Worm (Caenorhabditis elegans) whole organism, L1 larva: ENCODE measurements around the gene nlp-3.

ENCODE experiments used
- C04F5.9 ChIP-seq: sonication (generic microtip); optimal IDR thresholded peaks from 2 replicates; lab custom pipeline; 2016; ENCODE audit warnings: missing genetic modification characterization, missing compliant biosample characterization
- C34B4.2 ChIP-seq: sonication (generic microtip); optimal IDR thresholded peaks from 2 replicates; lab custom pipeline; 2017; ENCODE audit warnings: mild to moderate bottlenecking, missing genetic modification characterization, missing compliant biosample characterization
- F16B12.6 ChIP-seq: fragments of 150-350 bp; optimal IDR thresholded peaks from 2 replicates; lab custom pipeline; 2014; ENCODE audit warnings: missing biosample characterization, missing genetic modification characterization
- Y116A8C.19 ChIP-seq: sonication (generic microtip); optimal IDR thresholded peaks from 2 replicates; lab custom pipeline; 2016; ENCODE audit warnings: missing compliant biosample characterization, missing genetic modification characterization, borderline replicate concordance
- alr-1 ChIP-seq: fragments of 200-800 bp; sonication (Bioruptor generic); optimal IDR thresholded peaks from 2 replicates; lab custom pipeline; 2018; ENCODE audit warnings: borderline replicate concordance, mild to moderate bottlenecking, missing genetic modification characterization, missing compliant biosample characterization
- blmp-1 ChIP-seq: fragments of 150-350 bp; optimal IDR thresholded peaks from 2 replicates; lab custom pipeline; 2014; ENCODE audit warnings: missing biosample characterization, missing genetic modification characterization
- ceh-82 ChIP-seq, 3 experiments: fragments of 150-350 bp in 1 of 3; sonication (generic microtip) in 2 of 3; optimal IDR thresholded peaks; 2 replicates each; lab custom pipeline; 2014 to 2017; ENCODE audit warnings: missing biosample characterization in 3 of 3, missing genetic modification characterization in 3 of 3
- ceh-88 ChIP-seq: fragments of 200-800 bp; sonication (Bioruptor generic); IDR thresholded peaks from 2 replicates; pipeline ENCODE4 v1.3.6; 2022; ENCODE audit warnings: missing genetic modification characterization, missing compliant biosample characterization
- ceh-90 ChIP-seq: sonication (generic microtip); optimal IDR thresholded peaks from 2 replicates; lab custom pipeline; 2016; ENCODE audit warnings: missing genetic modification characterization, missing compliant biosample characterization
- dsc-1 ChIP-seq: sonication (generic microtip); optimal IDR thresholded peaks from 2 replicates; lab custom pipeline; 2016; ENCODE audit warnings: mild to moderate bottlenecking, missing genetic modification characterization, missing compliant biosample characterization
- efl-1 ChIP-seq, 4 experiments: fragments of 150-350 bp; optimal IDR thresholded peaks in 3 of 4; peaks in 1 of 4; 1 replicate in 1 of 4; 2 replicates in 3 of 4; lab custom pipeline; 2014; ENCODE audit warnings: missing biosample characterization in 2 of 4, missing genetic modification characterization in 2 of 4, missing genetic modification reagents in 2 of 4
- elt-2 ChIP-seq: sonication (generic microtip); optimal IDR thresholded peaks from 2 replicates; lab custom pipeline; 2016; ENCODE audit warnings: missing genetic modification characterization, mild to moderate bottlenecking, inconsistent platforms, missing compliant biosample characterization, missing genetic modification reagents
- fkh-8 ChIP-seq: sonication (generic microtip); optimal IDR thresholded peaks from 2 replicates; lab custom pipeline; 2016; ENCODE audit warnings: mild to moderate bottlenecking, missing genetic modification characterization, missing compliant biosample characterization
- fos-1 ChIP-seq: fragments of 150-350 bp; optimal IDR thresholded peaks from 2 replicates; lab custom pipeline; 2014; ENCODE audit warnings: missing biosample characterization, missing genetic modification characterization
- hlh-17 ChIP-seq: fragments of 200-800 bp; sonication (Bioruptor generic); optimal IDR thresholded peaks from 2 replicates; lab custom pipeline; 2018; ENCODE audit warnings: missing genetic modification characterization, mild to moderate bottlenecking, missing compliant biosample characterization, moderate library complexity, borderline replicate concordance
- hpl-2 ChIP-seq: fragments of 150-350 bp; optimal IDR thresholded peaks from 2 replicates; lab custom pipeline; 2014; ENCODE audit warnings: missing biosample characterization, missing genetic modification reagents, missing genetic modification characterization
- isw-1 ChIP-seq: fragments of 200-800 bp; sonication (Bioruptor generic); IDR thresholded peaks from 2 replicates; pipeline ENCODE4 v1.3.6; 2022; ENCODE audit warnings: missing genetic modification characterization, missing compliant biosample characterization
- lin-13 ChIP-seq: fragments of 150-350 bp; optimal IDR thresholded peaks from 2 replicates; lab custom pipeline; 2014; ENCODE audit warnings: missing biosample characterization, missing genetic modification reagents, missing genetic modification characterization
- lin-14 ChIP-seq: fragments of 200-800 bp; sonication (Bioruptor generic); optimal IDR thresholded peaks from 2 replicates; lab custom pipeline; 2018; ENCODE audit warnings: mild to moderate bottlenecking, missing genetic modification characterization, moderate library complexity, missing compliant biosample characterization
- lin-35 ChIP-seq, 2 experiments: fragments of 150-350 bp; optimal IDR thresholded peaks; 2 replicates each; lab custom pipeline; 2014; ENCODE audit warnings: missing biosample characterization in 2 of 2, missing genetic modification characterization in 2 of 2, missing genetic modification reagents in 2 of 2
- lin-39 ChIP-seq: fragments of 150-350 bp; optimal IDR thresholded peaks from 2 replicates; lab custom pipeline; 2014; ENCODE audit warnings: missing biosample characterization, missing genetic modification reagents, missing genetic modification characterization
- mdl-1 ChIP-seq, 2 experiments: fragments of 150-350 bp; optimal IDR thresholded peaks; 2 replicates each; lab custom pipeline; 2014 to 2017; ENCODE audit warnings: missing biosample characterization in 2 of 2, missing genetic modification characterization in 2 of 2, inconsistent platforms in 1 of 2
- mep-1 ChIP-seq: fragments of 150-350 bp; optimal IDR thresholded peaks from 2 replicates; lab custom pipeline; 2014; ENCODE audit warnings: missing biosample characterization, missing genetic modification characterization
- nhr-11 ChIP-seq: fragments of 150-350 bp; optimal IDR thresholded peaks from 2 replicates; lab custom pipeline; 2014; ENCODE audit warnings: missing biosample characterization, missing genetic modification characterization
- nhr-19 ChIP-seq: fragments of 200-800 bp; sonication (Bioruptor generic); conservative IDR thresholded peaks from 2 replicates; pipeline ENCODE4 v1.3.6; 2022; ENCODE audit warnings: missing genetic modification characterization, missing compliant biosample characterization
- nhr-237 ChIP-seq: fragments of 150-350 bp; optimal IDR thresholded peaks from 2 replicates; lab custom pipeline; 2014; ENCODE audit warnings: missing biosample characterization, missing genetic modification characterization
- nhr-28 ChIP-seq: fragments of 150-350 bp; optimal IDR thresholded peaks from 2 replicates; lab custom pipeline; 2014; ENCODE audit warnings: missing biosample characterization, missing genetic modification characterization
- nhr-47 ChIP-seq: sonication (generic microtip); optimal IDR thresholded peaks from 2 replicates; lab custom pipeline; 2016; ENCODE audit warnings: mild to moderate bottlenecking, missing genetic modification characterization, moderate library complexity, missing compliant biosample characterization
- nhr-71 ChIP-seq: sonication (generic microtip); optimal IDR thresholded peaks from 2 replicates; lab custom pipeline; 2016; ENCODE audit warnings: mild to moderate bottlenecking, missing genetic modification characterization, moderate library complexity, missing compliant biosample characterization
- nhr-84 ChIP-seq: sonication (generic microtip); optimal IDR thresholded peaks from 2 replicates; lab custom pipeline; 2017; ENCODE audit warnings: missing biosample characterization, missing genetic modification characterization
- nhr-85 ChIP-seq: sonication (generic microtip); peaks from one replicate; lab custom pipeline; 2016; ENCODE audit warnings: missing genetic modification characterization, inconsistent platforms, missing compliant biosample characterization
- nhr-90 ChIP-seq: sonication (generic microtip); optimal IDR thresholded peaks from 2 replicates; lab custom pipeline; 2016; ENCODE audit warnings: mild to moderate bottlenecking, missing genetic modification characterization, missing compliant biosample characterization; ENCODE audit not compliant: poor library complexity
- pax-3 ChIP-seq: fragments of 200-800 bp; sonication (Bioruptor generic); optimal IDR thresholded peaks from 2 replicates; lab custom pipeline; 2018; ENCODE audit warnings: mild to moderate bottlenecking, missing genetic modification characterization, moderate library complexity, missing compliant biosample characterization
- rnt-1 ChIP-seq: sonication (generic microtip); optimal IDR thresholded peaks from 2 replicates; lab custom pipeline; 2016; ENCODE audit warnings: mild to moderate bottlenecking, missing genetic modification characterization, moderate library complexity, missing compliant biosample characterization
- skn-1 ChIP-seq: fragments of 150-350 bp; optimal IDR thresholded peaks from 2 replicates; lab custom pipeline; 2014; ENCODE audit warnings: missing biosample characterization, missing genetic modification characterization
- snpc-4 ChIP-seq: fragments of 150-350 bp; optimal IDR thresholded peaks from 2 replicates; lab custom pipeline; 2014; ENCODE audit warnings: missing biosample characterization, missing genetic modification characterization
- snu-23 ChIP-seq: sonication (generic microtip); optimal IDR thresholded peaks from 2 replicates; lab custom pipeline; 2016; ENCODE audit warnings: missing genetic modification characterization, missing compliant biosample characterization
- sup-37 ChIP-seq: fragments of 200-800 bp; sonication (Bioruptor generic); optimal IDR thresholded peaks from 2 replicates; lab custom pipeline; 2018; ENCODE audit warnings: mild to moderate bottlenecking, missing genetic modification characterization, missing compliant biosample characterization
- tbx-2 ChIP-seq: sonication (generic microtip); optimal IDR thresholded peaks from 2 replicates; lab custom pipeline; 2016; ENCODE audit warnings: missing genetic modification characterization, missing compliant biosample characterization
- unc-130 ChIP-seq: fragments of 150-350 bp; optimal IDR thresholded peaks from 2 replicates; lab custom pipeline; 2017; ENCODE audit warnings: missing biosample characterization, missing genetic modification characterization, inconsistent platforms
- unc-30 ChIP-seq: sonication (generic microtip); optimal IDR thresholded peaks from 2 replicates; lab custom pipeline; 2017; ENCODE audit warnings: missing biosample characterization, missing genetic modification characterization
- vab-15 ChIP-seq: sonication (generic microtip); optimal IDR thresholded peaks from 2 replicates; lab custom pipeline; 2017; ENCODE audit warnings: missing genotype, mild to moderate bottlenecking, missing genetic modification characterization, missing compliant biosample characterization
- ztf-4 ChIP-seq: fragments of 150-350 bp; optimal IDR thresholded peaks from 2 replicates; lab custom pipeline; 2014; ENCODE audit warnings: missing biosample characterization, missing genetic modification characterization

Gene nlp-3

ce11 chrX:13178347-13178746 lies at the start of gene nlp-3:
Gene nlp-3, minus strand, starts transcription at chrX:13178447.
- no peak for TF ChIP-seq mdl-1 (tag; optimal IDR thresholded peaks at IDR 0.05; lab: Kevin White, UChicago)
- peak; percentile 18 for TF ChIP-seq pax-3 (tag; lab: Kevin White, UChicago)
- no peak for TF ChIP-seq ceh-82 (tag; optimal IDR thresholded peaks at IDR 0.05; lab: Kevin White, UChicago)
- peak; percentile 15 for TF ChIP-seq nhr-47 (tag; lab: Kevin White, UChicago)
- peak; percentile 82 for TF ChIP-seq dsc-1 (tag; lab: Kevin White, UChicago)
- TF ChIP-seq, all 84 proteins: peak for 3

- TF ChIP-seq pax-3 (tag; lab: Kevin White, UChicago) (no peak), lin-14 (GFP tag; lab: Kevin White, UChicago) (no peak), nhr-19 (GFP tag; lab: Robert Waterston, UW) (no peak), rnt-1 (tag; lab: Kevin White, UChicago) (no peak), unc-130 (tag; lab: Kevin White, UChicago) (no peak), snpc-4 (tag; lab: Kevin White, UChicago) (no peak), lin-39 (no peak), sup-37 (no peak), ceh-90 (tag; lab: Kevin White, UChicago) (no peak), nhr-84 (tag; lab: Kevin White, UChicago) (no peak), Y116A8C.19 (tag; lab: Kevin White, UChicago) (no peak), unc-30 (tag; lab: Kevin White, UChicago) (no peak), nhr-11 (no peak), nhr-85 (no peak), lin-13 (GFP tag; lab: Kevin White, UChicago) (no peak), hpl-2 (GFP tag; lab: Kevin White, UChicago) (no peak)
- TF ChIP-seq, all 84 proteins: peak for 0
Measured at ce11 chrX:13227778-13228177, 49.5 kb upstream of the nlp-3 start.

ce11 chrX:13226614-13227096 lies 48.4 kb upstream of the nlp-3 start, which contains the start of gene skr-21:
Gene skr-21, minus strand, starts transcription at chrX:13226664.
- no peak for TF ChIP-seq fos-1
- TF ChIP-seq nhr-85 = no peak
- TF ChIP-seq mep-1 (tag; lab: Kevin White, UChicago) = peak; percentile 46
- peak; percentile 6 for TF ChIP-seq lin-14 (GFP tag; lab: Kevin White, UChicago)
- no peak for TF ChIP-seq vab-15 (tag; lab: Kevin White, UChicago)
- TF ChIP-seq C04F5.9 = no peak
- no peak for TF ChIP-seq ztf-4 (tag; lab: Kevin White, UChicago)
- TF ChIP-seq F16B12.6 (tag; lab: Kevin White, UChicago) = no peak
- TF ChIP-seq C34B4.2 (tag; lab: Kevin White, UChicago) = no peak
- peak; percentile 76 for TF ChIP-seq blmp-1 (tag; lab: Kevin White, UChicago)
- no peak for TF ChIP-seq ceh-88 (GFP tag; lab: Robert Waterston, UW)
- no peak for TF ChIP-seq unc-30 (tag; lab: Kevin White, UChicago)
- TF ChIP-seq nhr-28 = no peak

ce11 chrX:13225111-13225905 lies 47.1 kb upstream of the nlp-3 start:
- TF ChIP-seq dsc-1 (tag; lab: Kevin White, UChicago) (peak; percentile 50), lin-35 (GFP tag; optimal IDR thresholded peaks at IDR 0.05; lab: Kevin White, UChicago) (peak in 1 of 2 experiments; percentile 44), ztf-4 (tag; lab: Kevin White, UChicago) (no peak), ceh-82 (tag; optimal IDR thresholded peaks at IDR 0.05; lab: Kevin White, UChicago) (peak in 1 of 3 experiments; percentile 13), isw-1 (GFP tag; lab: Robert Waterston, UW) (no peak), elt-2 (tag; lab: Kevin White, UChicago) (peak; percentile 55), nhr-47 (tag; lab: Kevin White, UChicago) (peak; percentile 17), nhr-71 (tag; lab: Kevin White, UChicago) (peak; percentile 19), fkh-8 (tag; lab: Kevin White, UChicago) (peak; percentile 77), nhr-237 (tag; lab: Kevin White, UChicago) (no peak), skn-1 (tag; lab: Kevin White, UChicago) (peak; percentile 7), mep-1 (tag; lab: Kevin White, UChicago) (peak; percentile 45), lin-14 (GFP tag; lab: Kevin White, UChicago) (peak; percentile 47), nhr-90 (tag; lab: Kevin White, UChicago) (peak; percentile 8), pax-3 (tag; lab: Kevin White, UChicago) (peak; percentile 18), snu-23 (GFP tag; lab: Kevin White, UChicago) (peak; percentile 38), C04F5.9 (no peak), tbx-2 (tag; lab: Kevin White, UChicago) (peak; percentile 40), efl-1 (optimal IDR thresholded peaks at IDR 0.05; lab: Kevin White, UChicago) (no peak), efl-1 (GFP tag; optimal IDR thresholded peaks at IDR 0.05 in 1 of 2; lab: Kevin White, UChicago) (peak in 1 of 2 experiments; percentile 83), hlh-17 (GFP tag; lab: Kevin White, UChicago) (no peak), hpl-2 (GFP tag; lab: Kevin White, UChicago) (no peak), alr-1 (no peak)
